Fruit fly (Drosophila melanogaster): Measurements from ENCODE around the gene CG10431.

dm6 chr2L:18966844-18967243 is 7.7 kb upstream of the CG10431 start:
- TF ChIP-seq CG15710 (tag; optimal IDR thresholded peaks at IDR 0.05) (no peak), CG9948 (tag; optimal IDR thresholded peaks at IDR 0.05) (no peak), Pif1B (GFP tag; optimal IDR thresholded peaks at IDR 0.05) (no peak), CG32121 (GFP tag; IDR thresholded peaks at IDR 0.05) (peak; percentile 56; the same call in 1 of the 2 replicates), CG17806 (tag; optimal IDR thresholded peaks at IDR 0.05) (peak; percentile 0), CG4496 (GFP tag; IDR thresholded peaks at IDR 0.05) (peak; percentile 58; the same call in 1 of the 3 replicates), CG34367 (tag; optimal IDR thresholded peaks at IDR 0.05) (no peak), rn (GFP tag; IDR thresholded peaks at IDR 0.05) (no peak), EcR (GFP tag; optimal IDR thresholded peaks at IDR 0.05) (no peak), Ets98B (GFP tag; IDR thresholded peaks at IDR 0.05) (peak; percentile 49), Snoo (tag; optimal IDR thresholded peaks at IDR 0.05) (no peak)
